Worm (Caenorhabditis elegans) whole organism, dauer: ENCODE measurements around the gene pid-1.

Experiments used
- unc-62 ChIP-seq: sonication (generic microtip); optimal IDR thresholded peaks from 2 replicates; lab custom pipeline; 2017; ENCODE audit warnings: missing biosample characterization, missing genetic modification reagents, missing genetic modification characterization

The pid-1 gene

DNA sequence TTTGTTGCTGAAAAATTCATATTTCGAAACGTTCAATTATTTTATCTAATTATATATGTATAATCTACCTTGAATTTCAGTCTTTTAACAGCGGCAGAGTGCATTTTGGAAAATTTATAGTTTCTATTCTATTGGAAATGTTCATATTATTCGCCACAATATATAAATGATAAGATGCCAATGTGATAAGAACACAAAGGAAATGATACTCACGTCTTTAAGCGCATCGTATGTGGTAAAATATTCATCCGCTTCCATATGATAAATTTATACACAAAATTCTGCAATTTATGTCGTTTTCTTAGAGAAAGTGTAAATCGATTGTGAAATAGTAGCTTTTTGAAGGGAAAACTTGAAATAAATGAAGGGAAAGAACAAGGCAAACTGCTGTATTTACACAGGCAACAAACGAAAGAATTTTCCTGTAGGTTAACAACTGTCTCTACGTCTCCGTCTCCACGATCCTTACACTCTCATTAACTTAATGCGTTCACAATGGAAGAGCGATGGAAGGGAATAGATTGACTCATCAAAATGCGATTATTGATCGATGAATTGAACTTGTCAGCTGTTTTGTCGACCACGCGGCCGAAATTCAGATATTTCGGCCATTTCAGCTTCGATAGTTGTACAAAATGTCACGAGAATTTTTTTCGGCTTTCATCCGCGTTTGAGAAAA is 28.2 kb downstream of the pid-1 start, which contains the start of gene alfa-1:
Gene alfa-1, minus strand, starts transcription at position 515 of the 679 bp plus-strand sequence.
- TF ChIP-seq unc-62: no peak

DNA sequence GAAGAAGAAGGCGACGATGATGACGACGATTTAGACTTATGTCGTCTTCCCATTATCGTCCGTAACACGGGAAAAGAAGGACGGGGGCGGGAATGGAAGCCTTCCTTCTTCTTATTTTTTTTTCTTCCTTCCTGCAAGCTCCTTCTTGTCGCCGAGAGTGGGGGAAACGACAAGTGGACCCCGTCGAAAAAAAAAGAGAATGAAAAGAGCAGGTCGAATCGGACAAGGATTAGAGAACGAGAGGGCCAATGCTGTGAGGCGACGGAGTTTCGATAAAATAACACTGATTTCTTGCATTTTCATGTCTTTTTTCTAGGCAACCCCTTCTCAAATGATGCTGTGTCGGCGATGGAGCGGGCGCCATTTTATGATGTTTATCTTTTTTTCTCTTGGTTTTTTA is 39.2 kb downstream of the pid-1 start, which contains the start of gene pde-4:
Gene pde-4, minus strand, starts transcription at position 76 of the 400 bp plus-strand sequence.
- no peak for TF ChIP-seq unc-62

DNA sequence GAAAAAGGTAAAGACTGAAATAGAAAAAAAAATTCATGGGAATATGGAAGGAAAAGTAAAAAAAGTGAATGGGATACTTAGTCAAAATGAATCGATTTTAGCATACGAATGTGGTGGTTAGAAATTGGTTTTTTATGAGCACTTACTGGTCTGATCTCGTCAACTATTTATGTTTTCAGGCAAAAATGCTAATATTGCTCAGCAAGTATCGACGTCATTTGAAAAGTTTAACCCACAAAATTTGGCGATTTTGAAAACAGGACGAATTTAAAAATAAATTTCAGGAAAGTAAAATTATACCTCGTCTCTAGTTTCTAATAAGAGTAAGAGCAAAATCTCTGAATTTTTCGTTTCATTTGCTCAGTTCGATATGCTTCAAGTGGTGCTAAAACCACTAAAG is 47.1 kb downstream of the pid-1 start:
- no peak for TF ChIP-seq unc-62

ce11 chrII:7642016-7642653 is 48.2 kb downstream of the pid-1 start:
- TF ChIP-seq unc-62: no peak

- TF ChIP-seq unc-62: no peak
Observed at ce11 chrII:7640161-7640841, 50.1 kb downstream of the pid-1 start.
